Worm (Caenorhabditis elegans) whole organism, late embryonic: ENCODE results near the gene srr-7.

Experiments
- F13H6.1 ChIP-seq: sonication (generic microtip); optimal IDR thresholded peaks from 2 replicates; lab custom pipeline; 2016; ENCODE audit warnings: missing genetic modification characterization, missing compliant biosample characterization
- K02D7.2 ChIP-seq: sonication (generic microtip); optimal IDR thresholded peaks from 2 replicates; lab custom pipeline; 2017; ENCODE audit warnings: mild to moderate bottlenecking, missing genetic modification characterization, missing compliant biosample characterization
- K09A11.1 ChIP-seq: sonication (generic microtip); optimal IDR thresholded peaks from 2 replicates; lab custom pipeline; 2017; ENCODE audit warnings: antibody characterized with exemption, mild to moderate bottlenecking, missing genetic modification characterization, missing compliant biosample characterization; ENCODE audit not compliant: insufficient read depth
- T23F11.4 ChIP-seq: fragments of 200-800 bp; sonication (Bioruptor generic); optimal IDR thresholded peaks from 2 replicates; lab custom pipeline; 2018; ENCODE audit warnings: mild to moderate bottlenecking, missing genetic modification characterization, missing compliant biosample characterization
- Y22D7AL.16 ChIP-seq: sonication (generic microtip); optimal IDR thresholded peaks from 2 replicates; lab custom pipeline; 2016; ENCODE audit warnings: missing genetic modification characterization, missing compliant biosample characterization
- ahr-1 ChIP-seq: sonication (generic microtip); optimal IDR thresholded peaks from 2 replicates; lab custom pipeline; 2016; ENCODE audit warnings: missing genetic modification characterization, missing compliant biosample characterization
- ama-1 ChIP-seq: fragments of 150-350 bp; optimal IDR thresholded peaks from 2 replicates; lab custom pipeline; 2014
- ceh-14 ChIP-seq: sonication (generic microtip); optimal IDR thresholded peaks from 2 replicates; lab custom pipeline; 2016; ENCODE audit warnings: missing genotype, missing genetic modification characterization, missing compliant biosample characterization
- ceh-18 ChIP-seq: sonication (generic microtip); optimal IDR thresholded peaks from 2 replicates; lab custom pipeline; 2016; ENCODE audit warnings: missing genetic modification characterization, missing compliant biosample characterization
- ceh-2 ChIP-seq: sonication (generic microtip); optimal IDR thresholded peaks from 2 replicates; lab custom pipeline; 2016; ENCODE audit warnings: missing genotype, missing genetic modification characterization, missing compliant biosample characterization
- ceh-22 ChIP-seq: sonication (generic microtip); optimal IDR thresholded peaks from 2 replicates; lab custom pipeline; 2017; ENCODE audit warnings: missing biosample characterization, missing genetic modification characterization
- ceh-24 ChIP-seq: sonication (generic microtip); optimal IDR thresholded peaks from 2 replicates; lab custom pipeline; 2016; ENCODE audit warnings: mild to moderate bottlenecking, missing genetic modification characterization, missing compliant biosample characterization
- ceh-30 ChIP-seq: fragments of 150-350 bp; optimal IDR thresholded peaks from 2 replicates; lab custom pipeline; 2014; ENCODE audit warnings: missing biosample characterization, missing genetic modification characterization
- ceh-31 ChIP-seq: sonication (generic microtip); optimal IDR thresholded peaks from 2 replicates; lab custom pipeline; 2016; ENCODE audit warnings: missing genetic modification characterization, missing compliant biosample characterization
- ceh-34 ChIP-seq: sonication (generic microtip); optimal IDR thresholded peaks from 2 replicates; lab custom pipeline; 2016; ENCODE audit warnings: mild to moderate bottlenecking, missing genetic modification characterization, missing compliant biosample characterization
- ceh-45 ChIP-seq: fragments of 200-800 bp; sonication (Bioruptor generic); IDR thresholded peaks from 2 replicates; pipeline ENCODE4 v1.3.6; 2022; ENCODE audit warnings: missing genetic modification reagents, missing genetic modification characterization, missing compliant biosample characterization
- ceh-48 ChIP-seq: sonication (generic microtip); optimal IDR thresholded peaks from 2 replicates; lab custom pipeline; 2016; ENCODE audit warnings: missing genetic modification characterization, inconsistent platforms, missing compliant biosample characterization
- ceh-6 ChIP-seq: fragments of 200-800 bp; sonication (Bioruptor generic); optimal IDR thresholded peaks from 2 replicates; lab custom pipeline; 2018; ENCODE audit warnings: mild to moderate bottlenecking, missing genetic modification characterization, missing compliant biosample characterization
- dmd-4 ChIP-seq: sonication (generic microtip); optimal IDR thresholded peaks from 2 replicates; lab custom pipeline; 2016; ENCODE audit warnings: borderline replicate concordance, missing genetic modification characterization, missing compliant biosample characterization
- dve-1 ChIP-seq: sonication (generic microtip); optimal IDR thresholded peaks from 2 replicates; lab custom pipeline; 2017; ENCODE audit warnings: antibody characterized with exemption, mild to moderate bottlenecking, missing genetic modification characterization, missing compliant biosample characterization
- elt-2 ChIP-seq: sonication (generic microtip); optimal IDR thresholded peaks from 2 replicates; lab custom pipeline; 2016; ENCODE audit warnings: missing genetic modification reagents, missing genetic modification characterization, missing compliant biosample characterization
- elt-4 ChIP-seq: sonication (generic microtip); optimal IDR thresholded peaks from 2 replicates; lab custom pipeline; 2016; ENCODE audit warnings: missing genetic modification characterization, missing compliant biosample characterization
- ets-4 ChIP-seq: sonication (generic microtip); optimal IDR thresholded peaks from 2 replicates; lab custom pipeline; 2016; ENCODE audit warnings: missing genetic modification characterization, missing compliant biosample characterization
- eyg-1 ChIP-seq: sonication (generic microtip); optimal IDR thresholded peaks from 2 replicates; lab custom pipeline; 2016; ENCODE audit warnings: missing genotype, missing genetic modification characterization, missing compliant biosample characterization
- fax-1 ChIP-seq: sonication (generic microtip); optimal IDR thresholded peaks from 2 replicates; lab custom pipeline; 2016; ENCODE audit warnings: missing genotype, missing genetic modification characterization, missing compliant biosample characterization
- fkh-6 ChIP-seq: sonication (generic microtip); optimal IDR thresholded peaks from 2 replicates; lab custom pipeline; 2016; ENCODE audit warnings: missing genetic modification characterization, missing compliant biosample characterization
- hlh-15 ChIP-seq: sonication (generic microtip); optimal IDR thresholded peaks from 2 replicates; lab custom pipeline; 2016; ENCODE audit warnings: missing genetic modification characterization, missing compliant biosample characterization
- hlh-30 ChIP-seq: sonication (generic microtip); optimal IDR thresholded peaks from 2 replicates; lab custom pipeline; 2017; ENCODE audit warnings: antibody characterized with exemption, missing genetic modification characterization, missing compliant biosample characterization; ENCODE audit not compliant: insufficient read depth
- hlh-6 ChIP-seq: sonication (generic microtip); optimal IDR thresholded peaks from 2 replicates; lab custom pipeline; 2016; ENCODE audit warnings: missing genotype, missing genetic modification characterization, missing compliant biosample characterization
- hlh-8 ChIP-seq: sonication (generic microtip); optimal IDR thresholded peaks from 2 replicates; lab custom pipeline; 2016; ENCODE audit warnings: missing genotype, missing genetic modification characterization, missing compliant biosample characterization
- lim-6 ChIP-seq: sonication (generic microtip); optimal IDR thresholded peaks from 2 replicates; lab custom pipeline; 2016; ENCODE audit warnings: missing genetic modification characterization, missing compliant biosample characterization
- lin-11 ChIP-seq: fragments of 200-800 bp; sonication (Bioruptor generic); optimal IDR thresholded peaks from 2 replicates; lab custom pipeline; 2018; ENCODE audit warnings: mild to moderate bottlenecking, missing genetic modification characterization, missing compliant biosample characterization
- madf-2 ChIP-seq: sonication (generic microtip); optimal IDR thresholded peaks from 2 replicates; lab custom pipeline; 2017; ENCODE audit warnings: missing genetic modification characterization, missing compliant biosample characterization
- mec-3 ChIP-seq: sonication (generic microtip); optimal IDR thresholded peaks from 2 replicates; lab custom pipeline; 2016; ENCODE audit warnings: borderline replicate concordance, missing genetic modification characterization, missing compliant biosample characterization
- nfya-1 ChIP-seq: sonication (generic microtip); optimal IDR thresholded peaks from 2 replicates; lab custom pipeline; 2017; ENCODE audit warnings: missing genetic modification characterization, mild to moderate bottlenecking, missing compliant biosample characterization, antibody characterized with exemption, moderate library complexity
- nhr-11 ChIP-seq: fragments of 150-350 bp; optimal IDR thresholded peaks from 2 replicates; lab custom pipeline; 2014; ENCODE audit warnings: missing biosample characterization, missing genetic modification characterization
- nhr-232 ChIP-seq: sonication (generic microtip); optimal IDR thresholded peaks from 2 replicates; lab custom pipeline; 2016; ENCODE audit warnings: missing genetic modification characterization, missing compliant biosample characterization
- npax-4 ChIP-seq: sonication (generic microtip); optimal IDR thresholded peaks from 2 replicates; lab custom pipeline; 2016; ENCODE audit warnings: missing genetic modification characterization, missing compliant biosample characterization
- odd-2 ChIP-seq: sonication (generic microtip); optimal IDR thresholded peaks from 2 replicates; lab custom pipeline; 2017; ENCODE audit warnings: antibody characterized with exemption, mild to moderate bottlenecking, missing genetic modification characterization, missing compliant biosample characterization
- pag-3 ChIP-seq: sonication (generic microtip); optimal IDR thresholded peaks from 2 replicates; lab custom pipeline; 2016; ENCODE audit warnings: missing compliant biosample characterization, missing genetic modification characterization, borderline replicate concordance
- pax-1 ChIP-seq: fragments of 150-350 bp; optimal IDR thresholded peaks from 2 replicates; lab custom pipeline; 2014; ENCODE audit warnings: missing biosample characterization, missing genetic modification characterization
- pha-2 ChIP-seq: sonication (generic microtip); optimal IDR thresholded peaks from 2 replicates; lab custom pipeline; 2017; ENCODE audit warnings: mild to moderate bottlenecking, missing genetic modification characterization, missing compliant biosample characterization
- pha-4 ChIP-seq: fragments of 150-350 bp; optimal IDR thresholded peaks from 2 replicates; lab custom pipeline; 2018; ENCODE audit warnings: missing biosample characterization, missing genetic modification reagents, missing genetic modification characterization
- pros-1 ChIP-seq: fragments of 150-350 bp; optimal IDR thresholded peaks from 2 replicates; lab custom pipeline; 2014; ENCODE audit warnings: missing biosample characterization, missing genetic modification reagents, missing genetic modification characterization
- rnt-1 ChIP-seq: sonication (generic microtip); optimal IDR thresholded peaks from 2 replicates; lab custom pipeline; 2016; ENCODE audit warnings: missing genetic modification characterization, missing compliant biosample characterization
- sdc-2 ChIP-seq: sonication (generic microtip); optimal IDR thresholded peaks from 2 replicates; lab custom pipeline; 2016; ENCODE audit warnings: missing genotype, missing genetic modification characterization, missing compliant biosample characterization
- sox-2 ChIP-seq: fragments of 200-800 bp; sonication (Bioruptor generic); IDR thresholded peaks from 2 replicates; pipeline ENCODE4 v1.3.6; 2022; ENCODE audit warnings: missing genetic modification reagents, missing genetic modification characterization, missing compliant biosample characterization
- syd-9 ChIP-seq: sonication (generic microtip); optimal IDR thresholded peaks from 2 replicates; lab custom pipeline; 2016; ENCODE audit warnings: mild to moderate bottlenecking, missing genetic modification characterization, moderate library complexity, missing compliant biosample characterization
- tbx-2 ChIP-seq: sonication (generic microtip); optimal IDR thresholded peaks from 2 replicates; lab custom pipeline; 2016; ENCODE audit warnings: missing genetic modification characterization, missing compliant biosample characterization
- tbx-7 ChIP-seq: sonication (generic microtip); optimal IDR thresholded peaks from 2 replicates; lab custom pipeline; 2016; ENCODE audit warnings: missing genotype, missing genetic modification characterization, missing compliant biosample characterization
- unc-55 ChIP-seq: sonication (generic microtip); optimal IDR thresholded peaks from 2 replicates; lab custom pipeline; 2017; ENCODE audit warnings: missing biosample characterization, missing genetic modification reagents, missing genetic modification characterization
- unc-86 ChIP-seq: sonication (generic microtip); optimal IDR thresholded peaks from 2 replicates; lab custom pipeline; 2016; ENCODE audit warnings: missing genetic modification characterization, missing compliant biosample characterization
- zip-5 ChIP-seq: sonication (generic microtip); optimal IDR thresholded peaks from 2 replicates; lab custom pipeline; 2016; ENCODE audit warnings: missing genetic modification characterization, missing compliant biosample characterization
- ztf-16 ChIP-seq: sonication (generic microtip); optimal IDR thresholded peaks from 2 replicates; lab custom pipeline; 2017; ENCODE audit warnings: missing genetic modification characterization, missing compliant biosample characterization

Gene srr-7

DNA sequence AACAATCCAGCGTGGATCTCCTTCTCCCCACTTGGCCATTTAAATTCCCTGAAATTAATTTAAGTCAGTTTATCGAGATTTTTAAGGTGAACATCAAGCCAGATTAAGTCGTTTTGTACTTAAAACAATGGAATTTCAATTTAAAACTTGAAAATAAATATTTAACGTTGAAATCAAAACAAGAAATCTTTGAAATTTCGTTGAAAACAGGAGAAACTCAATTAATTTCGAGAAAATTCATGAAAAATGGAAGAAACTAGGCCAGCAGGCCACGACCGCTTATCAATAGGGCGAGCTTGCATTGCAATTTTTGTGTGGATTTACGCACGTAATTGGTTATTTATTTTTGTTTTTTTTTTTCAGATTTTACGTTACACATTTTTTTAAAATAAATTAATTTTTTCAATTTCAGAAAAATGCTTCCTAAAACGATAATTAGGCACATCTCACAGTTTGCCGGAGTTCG is 42.7 kb upstream of the srr-7 start, which contains the start of the genes ahsa-1 and C01G10.7:
ahsa-1 (minus strand) TSS at position 51 of the 466 bp plus-strand sequence.
C01G10.7 (plus strand) TSS at position 413 of the 466 bp plus-strand sequence.
- no peak for TF ChIP-seq odd-2 (tag; lab: Kevin White, UChicago)
- TF ChIP-seq lim-6, result peak; percentile 89
- no peak for TF ChIP-seq pha-4 (tag; lab: Kevin White, UChicago)
- peak; percentile 98 for TF ChIP-seq ceh-31 (tag; lab: Kevin White, UChicago)
- TF ChIP-seq zip-5 (tag; lab: Kevin White, UChicago), result peak; percentile 76
- no peak for TF ChIP-seq hlh-30 (tag; lab: Kevin White, UChicago)
- TF ChIP-seq hlh-6 (tag; lab: Kevin White, UChicago), result peak; percentile 15
- no peak for TF ChIP-seq T23F11.4 (GFP tag; lab: Kevin White, UChicago)
- TF ChIP-seq pha-2 (tag; lab: Kevin White, UChicago), result peak; percentile 31
- TF ChIP-seq nhr-232 (tag; lab: Kevin White, UChicago), result no peak
- TF ChIP-seq ceh-30 (tag; lab: Kevin White, UChicago), result peak; percentile 67
- peak; percentile 35 for TF ChIP-seq madf-2 (tag; lab: Kevin White, UChicago)
- no peak for TF ChIP-seq elt-4 (tag; lab: Kevin White, UChicago)
- peak; percentile 18 for TF ChIP-seq dve-1 (tag; lab: Kevin White, UChicago)
- no peak for TF ChIP-seq unc-55 (GFP tag; lab: Kevin White, UChicago)
- TF ChIP-seq ets-4 (tag; lab: Kevin White, UChicago), result peak; percentile 97
- no peak for TF ChIP-seq K02D7.2 (tag; lab: Kevin White, UChicago)
- peak; percentile 67 for TF ChIP-seq fax-1 (tag; lab: Kevin White, UChicago)
- peak; percentile 86 for TF ChIP-seq hlh-8
- TF ChIP-seq ceh-48 (tag; lab: Kevin White, UChicago), result peak; percentile 29
- no peak for TF ChIP-seq nhr-11 (tag; lab: Kevin White, UChicago)
- TF ChIP-seq npax-4 (tag; lab: Kevin White, UChicago), result no peak
- peak; percentile 96 for TF ChIP-seq tbx-2
- TF ChIP-seq ceh-24 (tag; lab: Kevin White, UChicago), result no peak
- TF ChIP-seq pax-1 (tag; lab: Kevin White, UChicago), result peak; percentile 40
- no peak for TF ChIP-seq ama-1
- TF ChIP-seq ceh-22 (tag; lab: Kevin White, UChicago), result no peak
- no peak for TF ChIP-seq dmd-4 (tag; lab: Kevin White, UChicago)
- TF ChIP-seq rnt-1, result peak; percentile 80
- TF ChIP-seq ceh-6 (GFP tag; lab: Kevin White, UChicago), result no peak
- TF ChIP-seq ceh-34 (tag; lab: Kevin White, UChicago), result peak; percentile 68
- peak; percentile 10 for TF ChIP-seq syd-9 (tag; lab: Kevin White, UChicago)
- TF ChIP-seq sdc-2, result peak; percentile 51
- TF ChIP-seq mec-3, result peak; percentile 85
- TF ChIP-seq pros-1 (tag; lab: Kevin White, UChicago), result no peak
- TF ChIP-seq ceh-18, result peak; percentile 81
- peak; percentile 94 for TF ChIP-seq ceh-14
- TF ChIP-seq unc-86 (tag; lab: Kevin White, UChicago), result peak; percentile 72
- TF ChIP-seq ceh-45 (GFP tag; lab: Robert Waterston, UW), result no peak
- TF ChIP-seq eyg-1, result peak; percentile 66
- peak; percentile 92 for TF ChIP-seq tbx-7 (tag; lab: Kevin White, UChicago)
- peak; percentile 48 for TF ChIP-seq ahr-1 (tag; lab: Kevin White, UChicago)
- TF ChIP-seq nfya-1 (tag; lab: Kevin White, UChicago), result peak; percentile 83
- TF ChIP-seq hlh-15 (tag; lab: Kevin White, UChicago), result no peak
- TF ChIP-seq sox-2 (GFP tag; lab: Robert Waterston, UW), result no peak
- no peak for TF ChIP-seq pag-3 (tag; lab: Kevin White, UChicago)
- no peak for TF ChIP-seq Y22D7AL.16 (tag; lab: Kevin White, UChicago)
- TF ChIP-seq ztf-16 (tag; lab: Kevin White, UChicago), result peak; percentile 70
- no peak for TF ChIP-seq lin-11 (tag; lab: Kevin White, UChicago)
- TF ChIP-seq elt-2 (tag; lab: Kevin White, UChicago), result peak; percentile 76
- peak; percentile 62 for TF ChIP-seq fkh-6
- TF ChIP-seq ceh-2 (tag; lab: Kevin White, UChicago), result peak; percentile 97
- no peak for TF ChIP-seq K09A11.1 (tag; lab: Kevin White, UChicago)
- TF ChIP-seq F13H6.1 (tag; lab: Kevin White, UChicago), result peak; percentile 77
